Worm (Caenorhabditis elegans): ENCODE results near the gene cchl-1.

ce11 chrII:11241497-11241896 is 5.3 kb upstream of the cchl-1 start:
- TF ChIP-seq ztf-3 (GFP tag; optimal IDR thresholded peaks at IDR 0.05) (no peak), cebp-2 (GFP tag; IDR thresholded peaks at IDR 0.05) (no peak), Y67H2A.10 (GFP tag; conservative IDR thresholded peaks at IDR 0.05) (no peak), somi-1 (GFP tag; optimal IDR thresholded peaks at IDR 0.05) (no peak), hlh-26 (GFP tag; conservative IDR thresholded peaks at IDR 0.05) (no peak), unc-62 (GFP tag; optimal IDR thresholded peaks at IDR 0.05) (no peak), lin-35 (GFP tag; optimal IDR thresholded peaks at IDR 0.05) (no peak), ztf-25 (GFP tag; IDR thresholded peaks at IDR 0.05) (no peak), Y56A3A.18 (GFP tag; IDR thresholded peaks at IDR 0.05) (no peak), aptf-3 (GFP tag; IDR thresholded peaks at IDR 0.05) (no peak), K11D2.4 (GFP tag; IDR thresholded peaks at IDR 0.05) (no peak), lir-1 (GFP tag; conservative IDR thresholded peaks at IDR 0.05) (no peak), F49E8.2 (tag; optimal IDR thresholded peaks at IDR 0.05; ENCODE audit: insufficient read depth) (peak; percentile 46)

Data from whole organism, young adult.